Worm (Caenorhabditis elegans) whole organism, L3 larva: ENCODE data around the gene T12A7.6.

Experiments used
- ceh-82 ChIP-seq: fragments of 150-350 bp; optimal IDR thresholded peaks from 2 replicates; lab custom pipeline; 2014; ENCODE audit warnings: missing biosample characterization, missing genetic modification characterization
- elt-1 ChIP-seq: fragments of 150-350 bp; optimal IDR thresholded peaks from 2 replicates; lab custom pipeline; 2014; ENCODE audit warnings: missing biosample characterization, missing genetic modification characterization
- lin-15B ChIP-seq: fragments of 150-350 bp; optimal IDR thresholded peaks from 2 replicates; lab custom pipeline; 2014; ENCODE audit warnings: missing biosample characterization, missing genetic modification characterization
- nhr-23 ChIP-seq: fragments of 150-350 bp; optimal IDR thresholded peaks from 2 replicates; lab custom pipeline; 2014; ENCODE audit warnings: missing biosample characterization, missing genetic modification reagents, missing genetic modification characterization
- pqm-1 ChIP-seq: fragments of 150-350 bp; optimal IDR thresholded peaks from 2 replicates; lab custom pipeline; 2017; ENCODE audit warnings: missing biosample characterization, missing genetic modification characterization, inconsistent platforms
- tbx-2 ChIP-seq: sonication (generic microtip); optimal IDR thresholded peaks from 2 replicates; lab custom pipeline; 2016; ENCODE audit warnings: mild to moderate bottlenecking, missing genetic modification characterization, missing compliant biosample characterization

ce11 chrIV:11718653-11719052, 30.4 kb upstream of the T12A7.6 start:
- TF ChIP-seq pqm-1 (tag; lab: Kevin White, UChicago) (no peak), elt-1 (tag; lab: Kevin White, UChicago) (no peak), ceh-82 (tag; lab: Kevin White, UChicago) (no peak), nhr-23 (tag; lab: Kevin White, UChicago) (no peak), tbx-2 (tag; lab: Kevin White, UChicago) (no peak), lin-15B (tag; lab: Kevin White, UChicago) (no peak)
